Worm (Caenorhabditis elegans): ENCODE results near the gene ceh-40.

Gene ceh-40

DNA sequence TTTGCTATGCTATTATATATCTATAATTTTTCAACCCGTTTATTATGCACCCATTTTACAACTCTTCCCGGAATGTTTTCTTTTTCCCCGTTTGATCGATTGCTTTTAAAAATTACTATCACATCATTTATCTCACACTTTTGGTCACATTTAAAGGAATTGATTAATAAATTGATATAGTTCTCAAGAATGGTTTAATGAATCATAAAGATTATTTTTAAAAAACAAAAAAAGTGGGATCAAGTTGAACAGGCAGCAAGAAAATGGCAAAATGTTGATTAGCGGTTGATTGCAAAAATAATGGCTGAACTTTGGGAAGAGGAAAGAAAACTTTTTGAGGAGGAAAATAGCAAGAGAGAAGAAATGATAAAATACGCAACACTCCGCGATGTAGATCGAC lies 20.7 kb downstream of the ceh-40 start, which contains the start of gene W06D11.5:
Gene W06D11.5, plus strand, starts transcription at position 301 of the 400 bp plus-strand sequence.
- TF ChIP-seq elt-2 (tag; optimal IDR thresholded peaks at IDR 0.05) (no peak), F13H6.1 (tag; optimal IDR thresholded peaks at IDR 0.05) (no peak), rnt-1 (tag; optimal IDR thresholded peaks at IDR 0.05) (no peak), nfya-1 (tag; optimal IDR thresholded peaks at IDR 0.05) (no peak), gmeb-2 (tag; optimal IDR thresholded peaks at IDR 0.05) (no peak)

ce11 chrX:12298324-12298723 lies 22.3 kb downstream of the ceh-40 start, which contains the start of gene W06D11.3:
Gene W06D11.3 (plus strand): TSS chrX:12298683.
- TF ChIP-seq hlh-13 (GFP tag; optimal IDR thresholded peaks at IDR 0.05) (no peak), T23F11.4 (GFP tag; optimal IDR thresholded peaks at IDR 0.05) (no peak), fkh-6 (tag; optimal IDR thresholded peaks at IDR 0.05) (no peak), ttx-3 (tag; optimal IDR thresholded peaks at IDR 0.05) (no peak), unc-55 (GFP tag; optimal IDR thresholded peaks at IDR 0.05) (no peak), lim-6 (tag; optimal IDR thresholded peaks at IDR 0.05) (no peak), Y22D7AL.16 (tag; optimal IDR thresholded peaks at IDR 0.05) (no peak), eyg-1 (tag; optimal IDR thresholded peaks at IDR 0.05) (no peak), ceh-6 (GFP tag; optimal IDR thresholded peaks at IDR 0.05) (no peak), nhr-11 (tag; optimal IDR thresholded peaks at IDR 0.05) (no peak)

ce11 chrX:12296392-12296791 lies 24.2 kb downstream of the ceh-40 start, which contains the start of gene W06D11.2:
Gene W06D11.2 (minus strand): TSS chrX:12296730.
- TF ChIP-seq sox-4 (tag; optimal IDR thresholded peaks at IDR 0.05) (no peak), pqm-1 (tag; optimal IDR thresholded peaks at IDR 0.05) (no peak), gmeb-2 (tag; optimal IDR thresholded peaks at IDR 0.05) (no peak), madf-2 (tag; optimal IDR thresholded peaks at IDR 0.05) (no peak), dmd-4 (tag; optimal IDR thresholded peaks at IDR 0.05; ENCODE audit: borderline replicate concordance) (no peak), fkh-6 (tag; optimal IDR thresholded peaks at IDR 0.05) (no peak), mec-3 (tag; optimal IDR thresholded peaks at IDR 0.05; ENCODE audit: borderline replicate concordance) (no peak), ref-2 (tag; optimal IDR thresholded peaks at IDR 0.05) (no peak), F13H6.1 (tag; optimal IDR thresholded peaks at IDR 0.05) (no peak), hlh-6 (tag; optimal IDR thresholded peaks at IDR 0.05) (no peak), K09A11.1 (tag; optimal IDR thresholded peaks at IDR 0.05; ENCODE audit: insufficient read depth) (no peak), tbx-7 (tag; optimal IDR thresholded peaks at IDR 0.05) (no peak), T23F11.4 (GFP tag; optimal IDR thresholded peaks at IDR 0.05) (no peak), ceh-48 (tag; optimal IDR thresholded peaks at IDR 0.05) (no peak), sdc-2 (tag; optimal IDR thresholded peaks at IDR 0.05) (no peak), ets-4 (tag; optimal IDR thresholded peaks at IDR 0.05) (no peak), C38D4.7 (GFP tag; optimal IDR thresholded peaks at IDR 0.05) (no peak), odd-2 (tag; optimal IDR thresholded peaks at IDR 0.05) (no peak), elt-2 (tag; optimal IDR thresholded peaks at IDR 0.05) (no peak), tbx-2 (tag; optimal IDR thresholded peaks at IDR 0.05) (no peak)

DNA sequence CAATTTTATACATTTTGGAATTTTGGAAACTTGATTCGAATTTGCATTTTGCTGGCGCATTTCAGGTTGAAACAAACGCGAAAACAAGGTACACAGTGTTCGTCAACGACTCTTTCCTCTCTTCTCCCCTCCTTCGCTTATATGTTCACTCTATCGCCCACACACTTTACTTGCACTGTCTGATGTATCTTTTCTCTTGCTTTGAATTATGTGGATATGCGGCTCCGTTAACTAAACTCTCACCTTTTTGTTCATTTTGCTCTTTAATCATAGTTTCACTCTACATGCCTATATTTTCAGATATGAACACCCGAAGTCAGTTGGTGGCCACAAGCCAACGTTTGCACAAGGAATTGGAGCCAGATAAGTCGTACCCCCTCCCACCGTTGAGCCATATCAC lies 26.3 kb downstream of the ceh-40 start, which contains the start of gene W06D11.1:
Gene W06D11.1, plus strand, starts transcription at position 301 of the 400 bp plus-strand sequence.
- TF ChIP-seq tbx-7 (tag; optimal IDR thresholded peaks at IDR 0.05) (no peak), sox-4 (tag; optimal IDR thresholded peaks at IDR 0.05) (no peak), fkh-6 (tag; optimal IDR thresholded peaks at IDR 0.05) (no peak), pag-3 (tag; optimal IDR thresholded peaks at IDR 0.05; ENCODE audit: borderline replicate concordance) (no peak), ceh-9 (tag; optimal IDR thresholded peaks at IDR 0.05) (no peak), pha-4 (tag; optimal IDR thresholded peaks at IDR 0.05) (no peak), tbx-2 (tag; optimal IDR thresholded peaks at IDR 0.05) (no peak), ceh-34 (tag; optimal IDR thresholded peaks at IDR 0.05) (no peak), ceh-22 (tag; optimal IDR thresholded peaks at IDR 0.05) (no peak), eyg-1 (tag; optimal IDR thresholded peaks at IDR 0.05) (no peak), K02D7.2 (tag; optimal IDR thresholded peaks at IDR 0.05) (no peak), C38D4.7 (GFP tag; optimal IDR thresholded peaks at IDR 0.05) (no peak), gmeb-2 (tag; optimal IDR thresholded peaks at IDR 0.05) (no peak), dve-1 (tag; optimal IDR thresholded peaks at IDR 0.05) (no peak), ahr-1 (tag; optimal IDR thresholded peaks at IDR 0.05) (no peak)

All from whole organism, late embryonic.